Worm (Caenorhabditis elegans) whole organism, midembryonic: ENCODE data around the gene Y39H10A.1.

Experiments
- T22C8.4 ChIP-seq: fragments of 200-800 bp; sonication (Bioruptor generic); IDR thresholded peaks from 2 replicates; pipeline ENCODE4 v1.3.6; 2022; ENCODE audit warnings: missing genetic modification characterization, missing compliant biosample characterization
- cog-1 ChIP-seq: sonication (generic microtip); optimal IDR thresholded peaks from 2 replicates; lab custom pipeline; 2016; ENCODE audit warnings: missing genetic modification characterization, missing compliant biosample characterization
- flt-1 ChIP-seq: fragments of 200-800 bp; sonication (Bioruptor generic); IDR thresholded peaks from 2 replicates; pipeline ENCODE4 v1.3.6; 2022; ENCODE audit warnings: missing genetic modification characterization, missing compliant biosample characterization
- klf-2 ChIP-seq: fragments of 200-800 bp; sonication (Bioruptor generic); conservative IDR thresholded peaks from 2 replicates; pipeline ENCODE4 v1.3.6; 2022; ENCODE audit warnings: missing genetic modification reagents, missing genetic modification characterization, missing compliant biosample characterization
- med-1 ChIP-seq: sonication (generic microtip); optimal IDR thresholded peaks from 2 replicates; lab custom pipeline; 2017; ENCODE audit warnings: missing genetic modification characterization, mild to moderate bottlenecking, missing compliant biosample characterization, antibody characterized with exemption, missing genetic modification reagents; ENCODE audit not compliant: insufficient read depth
- ref-1 ChIP-seq: fragments of 200-800 bp; sonication (Bioruptor generic); conservative IDR thresholded peaks from 2 replicates; pipeline ENCODE4 v1.3.6; 2022; ENCODE audit warnings: missing genetic modification reagents, missing genetic modification characterization, missing compliant biosample characterization
- tab-1 ChIP-seq: fragments of 200-800 bp; sonication (Bioruptor generic); IDR thresholded peaks from 2 replicates; pipeline ENCODE4 v1.3.6; 2022; ENCODE audit warnings: missing genetic modification characterization, missing compliant biosample characterization
- ztf-23 ChIP-seq: fragments of 200-800 bp; sonication (Bioruptor generic); IDR thresholded peaks from 2 replicates; pipeline ENCODE4 v1.3.6; 2022; ENCODE audit warnings: missing genetic modification reagents, missing genetic modification characterization, missing compliant biosample characterization
- ztf-29 ChIP-seq: fragments of 200-800 bp; sonication (Bioruptor generic); IDR thresholded peaks from 2 replicates; pipeline ENCODE4 v1.3.6; 2022; ENCODE audit warnings: missing genetic modification reagents, missing genetic modification characterization, missing compliant biosample characterization

DNA sequence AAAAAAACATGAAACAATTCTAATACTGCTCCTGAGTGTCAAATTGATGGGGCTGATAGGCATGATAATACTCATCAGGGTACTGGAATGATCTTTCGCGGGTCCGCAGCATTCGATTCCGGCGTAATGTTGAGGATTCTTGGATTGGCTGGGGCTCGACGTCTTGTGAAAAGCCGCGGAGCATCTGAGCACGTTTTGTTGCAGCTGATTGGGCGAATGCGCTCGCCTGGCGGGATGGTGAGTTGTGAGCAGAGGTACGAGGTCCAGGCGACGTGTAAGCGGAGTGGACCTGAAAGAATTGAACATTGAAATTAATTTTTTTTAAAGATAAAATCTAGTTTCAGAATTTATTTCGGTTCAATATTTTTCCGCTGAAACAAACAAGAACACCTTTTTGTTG lies 47.0 kb downstream of the Y39H10A.1 start:
- no peak for TF ChIP-seq cog-1
- TF ChIP-seq flt-1, result no peak
- TF ChIP-seq tab-1 (GFP tag; lab: Robert Waterston, UW), result no peak
- no peak for TF ChIP-seq T22C8.4
- TF ChIP-seq ztf-29 (GFP tag; lab: Robert Waterston, UW), result no peak
- TF ChIP-seq ztf-23 (GFP tag; lab: Robert Waterston, UW), result no peak
- no peak for TF ChIP-seq med-1 (GFP tag; lab: Kevin White, UChicago)
- no peak for TF ChIP-seq klf-2 (GFP tag; lab: Robert Waterston, UW)
- TF ChIP-seq ref-1 (GFP tag; lab: Robert Waterston, UW), result no peak
